Fruit fly (Drosophila melanogaster) Kc167 (cell line): ENCODE measurements around the gene CG34451.

Experiments used
- Myc ChIP-seq: fragments of >200 bp; optimal IDR thresholded peaks from 2 replicates; lab custom pipeline; 2017; ENCODE audit warnings: missing external identifiers
- Sin3A ChIP-seq: fragments of >200 bp; optimal IDR thresholded peaks from 2 replicates; lab custom pipeline; 2018; ENCODE audit warnings: missing external identifiers
- h ChIP-seq: fragments of >200 bp; optimal IDR thresholded peaks from 3 replicates; lab custom pipeline; 2018; ENCODE audit warnings: missing external identifiers
- insv ChIP-seq: fragments of >200 bp; optimal IDR thresholded peaks from 3 replicates; lab custom pipeline; 2018; ENCODE audit warnings: missing external identifiers
- psq ChIP-seq: fragments of >200 bp; optimal IDR thresholded peaks from 2 replicates; lab custom pipeline; 2017; ENCODE audit warnings: missing external identifiers

- TF ChIP-seq h (no peak), psq (lab: Kevin White, UChicago) (no peak), insv (lab: Kevin White, UChicago) (no peak), Sin3A (no peak), Myc (lab: Kevin White, UChicago) (no peak)
Observed at dm6 chr3L:15659341-15659740, 32.5 kb downstream of the CG34451 start, which contains the start of the genes Eig71Eh and Eig71Ei.
